Worm (Caenorhabditis elegans): ENCODE results near the gene C23G10.7.

DNA sequence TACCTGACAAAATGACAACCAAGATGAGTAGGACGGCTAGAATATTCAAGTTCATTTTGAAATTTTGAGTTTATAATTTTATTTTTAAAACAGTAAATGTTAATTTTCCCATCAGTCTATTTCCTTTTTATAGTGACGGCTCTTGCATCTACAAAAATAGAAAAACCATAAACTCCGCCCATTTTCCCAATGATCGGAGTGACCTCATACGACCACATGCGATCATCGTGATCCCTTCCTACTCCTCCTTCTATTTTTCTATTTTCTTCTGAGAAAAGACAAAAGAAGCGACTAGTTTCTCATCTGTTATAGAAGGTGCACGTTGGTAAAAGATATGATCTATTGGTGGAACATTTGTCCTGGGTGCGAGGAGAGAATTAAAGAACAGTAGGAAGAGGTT lies 17.3 kb upstream of the C23G10.7 start, which contains the start of gene C23G10.11:
- TF ChIP-seq nhr-25 (tag; optimal IDR thresholded peaks at IDR 0.05) (no peak), mdl-1 (tag; optimal IDR thresholded peaks at IDR 0.05) (no peak), snpc-4 (tag; optimal IDR thresholded peaks at IDR 0.05) (no peak), unc-62 (GFP tag; optimal IDR thresholded peaks at IDR 0.05) (no peak), pha-4 (tag; optimal IDR thresholded peaks at IDR 0.05) (no peak), daf-12 (tag; optimal IDR thresholded peaks at IDR 0.05) (no peak)
